Worm (Caenorhabditis elegans): Measurements from ENCODE around the gene clec-156.

Gene clec-156

ce11 chrIII:4822140-4822539 is 19.9 kb downstream of the clec-156 start, which contains the start of gene F26A1.8:
F26A1.8 (minus strand) TSS chrIII:4822240.
- TF ChIP-seq dpl-1 (GFP tag; optimal IDR thresholded peaks at IDR 0.05), result no peak
- TF ChIP-seq R02D3.7 (tag; optimal IDR thresholded peaks at IDR 0.05), result no peak
- no peak for TF ChIP-seq Y5F2A.4 (GFP tag; optimal IDR thresholded peaks at IDR 0.05)
- TF ChIP-seq cey-2 (tag; optimal IDR thresholded peaks at IDR 0.05; ENCODE audit: borderline replicate concordance, insufficient read depth), result no peak
- TF ChIP-seq hif-1 (tag; optimal IDR thresholded peaks at IDR 0.05), result no peak
- no peak for TF ChIP-seq nhr-10 (tag; optimal IDR thresholded peaks at IDR 0.05)
- no peak for TF ChIP-seq fos-1 (tag; optimal IDR thresholded peaks at IDR 0.05)
- no peak for TF ChIP-seq zip-11 (GFP tag; IDR thresholded peaks at IDR 0.05)
- no peak for TF ChIP-seq egl-27 (tag; optimal IDR thresholded peaks at IDR 0.05)
- no peak for TF ChIP-seq nhr-6 (tag; optimal IDR thresholded peaks at IDR 0.05)
- no peak for TF ChIP-seq zfp-3 (GFP tag; conservative IDR thresholded peaks at IDR 0.05)
- TF ChIP-seq Y105C5A.15 (GFP tag; IDR thresholded peaks at IDR 0.05), result no peak
- TF ChIP-seq sdz-12 (GFP tag; optimal IDR thresholded peaks at IDR 0.05), result no peak
- no peak for TF ChIP-seq F49E8.2 (tag; optimal IDR thresholded peaks at IDR 0.05; ENCODE audit: borderline replicate concordance)
- no peak for TF ChIP-seq set-16 (GFP tag; IDR thresholded peaks at IDR 0.05)
- no peak for TF ChIP-seq hlh-11 (tag; optimal IDR thresholded peaks at IDR 0.05)
- TF ChIP-seq daf-19 (GFP tag; conservative IDR thresholded peaks at IDR 0.05), result no peak

- TF ChIP-seq mep-1 (tag; optimal IDR thresholded peaks at IDR 0.05), result no peak
- TF ChIP-seq nhr-10 (tag; optimal IDR thresholded peaks at IDR 0.05), result no peak
- TF ChIP-seq sdz-12 (GFP tag; optimal IDR thresholded peaks at IDR 0.05), result no peak
- no peak for TF ChIP-seq aly-2 (tag; optimal IDR thresholded peaks at IDR 0.05)
- no peak for TF ChIP-seq zfp-3 (GFP tag; conservative IDR thresholded peaks at IDR 0.05)
- TF ChIP-seq dve-1 (tag; optimal IDR thresholded peaks at IDR 0.05; ENCODE audit: insufficient read depth), result no peak
- TF ChIP-seq mdt-29 (GFP tag; IDR thresholded peaks at IDR 0.05), result no peak
- TF ChIP-seq lir-3 (tag; optimal IDR thresholded peaks at IDR 0.05), result no peak
- TF ChIP-seq nhr-111 (GFP tag; optimal IDR thresholded peaks at IDR 0.05), result no peak
- no peak for TF ChIP-seq aha-1 (tag)
- TF ChIP-seq daf-16 (GFP tag; optimal IDR thresholded peaks at IDR 0.05), result no peak
- TF ChIP-seq daf-16 (tag; optimal IDR thresholded peaks at IDR 0.05), result no peak
- no peak for TF ChIP-seq F49E8.2 (tag; optimal IDR thresholded peaks at IDR 0.05; ENCODE audit: borderline replicate concordance)
- TF ChIP-seq pha-4 (GFP tag; IDR thresholded peaks at IDR 0.05), result no peak
- no peak for TF ChIP-seq pha-4 (tag; optimal IDR thresholded peaks at IDR 0.05)
- no peak for TF ChIP-seq lin-29 (GFP tag; IDR thresholded peaks at IDR 0.05)
- no peak for TF ChIP-seq zfp-2 (tag; optimal IDR thresholded peaks at IDR 0.05)
- TF ChIP-seq hlh-30 (tag; optimal IDR thresholded peaks at IDR 0.05; ENCODE audit: insufficient read depth), result no peak
- TF ChIP-seq ceh-44 (GFP tag; IDR thresholded peaks at IDR 0.05), result no peak
- no peak for TF ChIP-seq Y75B8A.6 (GFP tag; IDR thresholded peaks at IDR 0.05)
These were observed 22.2 kb downstream of the clec-156 start, which contains the start of gene F26A1.7 for ce11 chrIII:4819843-4820242. F26A1.7 (minus strand) TSS chrIII:4819943.

ce11 chrIII:4817240-4817639 is 24.8 kb downstream of the clec-156 start, which contains the start of gene F26A1.4:
F26A1.4 (plus strand) TSS chrIII:4817540.
- TF ChIP-seq hif-1 (tag; optimal IDR thresholded peaks at IDR 0.05), result no peak
- no peak for TF ChIP-seq lin-13 (GFP tag; optimal IDR thresholded peaks at IDR 0.05)
- TF ChIP-seq lsy-2 (tag; optimal IDR thresholded peaks at IDR 0.05), result no peak
- TF ChIP-seq ceh-62 (tag; optimal IDR thresholded peaks at IDR 0.05), result no peak
- TF ChIP-seq cey-2 (tag; optimal IDR thresholded peaks at IDR 0.05; ENCODE audit: borderline replicate concordance, insufficient read depth), result no peak
- TF ChIP-seq fkh-10 (GFP tag; optimal IDR thresholded peaks at IDR 0.05), result no peak
- no peak for TF ChIP-seq mes-2 (tag; optimal IDR thresholded peaks at IDR 0.05; ENCODE audit: poor library complexity, severe bottlenecking)
- no peak for TF ChIP-seq spr-1 (tag; optimal IDR thresholded peaks at IDR 0.05)
- TF ChIP-seq F37D6.2 (tag; optimal IDR thresholded peaks at IDR 0.05), result no peak
- no peak for TF ChIP-seq gei-8 (GFP tag; optimal IDR thresholded peaks at IDR 0.05)
- TF ChIP-seq madf-5 (GFP tag; IDR thresholded peaks at IDR 0.05), result no peak
- no peak for TF ChIP-seq F10B5.3 (tag; optimal IDR thresholded peaks at IDR 0.05)
- TF ChIP-seq hmg-1.1 (GFP tag; IDR thresholded peaks at IDR 0.05), result no peak
- no peak for TF ChIP-seq snpc-1.2 (GFP tag; IDR thresholded peaks at IDR 0.05)

Data from whole organism, L4 larva.